Worm (Caenorhabditis elegans) whole organism, mixed stage, embryonic: ENCODE data around the gene dod-19.

ENCODE experiments used
- elt-1 ChIP-seq: sonication (generic microtip); optimal IDR thresholded peaks from 2 replicates; lab custom pipeline; 2017; ENCODE audit warnings: missing genetic modification characterization, mild to moderate bottlenecking, missing compliant biosample characterization, antibody characterized with exemption, moderate library complexity, borderline replicate concordance; ENCODE audit not compliant: insufficient read depth
- lin-13 ChIP-seq: fragments of 150-350 bp; optimal IDR thresholded peaks from 2 replicates; lab custom pipeline; 2014; ENCODE audit warnings: missing biosample characterization, missing genetic modification characterization

DNA sequence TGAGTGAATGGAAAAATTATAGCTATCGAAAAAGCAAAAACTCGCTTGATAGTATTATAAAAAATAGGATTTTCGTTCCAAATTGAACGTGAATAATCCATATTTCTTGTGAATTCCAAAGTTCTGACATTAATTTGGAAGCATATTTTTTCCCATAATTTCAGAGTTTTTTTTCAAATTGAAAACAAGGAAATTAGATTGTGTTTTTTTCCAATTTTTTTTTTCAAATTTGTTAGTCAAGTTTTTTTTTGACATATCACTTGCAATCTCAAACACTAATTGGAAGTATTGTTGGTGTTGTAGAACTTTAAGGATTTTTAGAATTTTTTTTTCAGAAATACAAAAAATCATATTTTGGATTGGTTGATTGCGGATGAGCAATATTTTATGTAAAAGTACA lies 32.0 kb upstream of the dod-19 start, which contains the start of gene srh-34:
- TF ChIP-seq lin-13 (tag; lab: Kevin White, UChicago) (no peak), elt-1 (tag; lab: Kevin White, UChicago) (no peak)
